Worm (Caenorhabditis elegans): Measurements from ENCODE around the gene clh-2.

DNA sequence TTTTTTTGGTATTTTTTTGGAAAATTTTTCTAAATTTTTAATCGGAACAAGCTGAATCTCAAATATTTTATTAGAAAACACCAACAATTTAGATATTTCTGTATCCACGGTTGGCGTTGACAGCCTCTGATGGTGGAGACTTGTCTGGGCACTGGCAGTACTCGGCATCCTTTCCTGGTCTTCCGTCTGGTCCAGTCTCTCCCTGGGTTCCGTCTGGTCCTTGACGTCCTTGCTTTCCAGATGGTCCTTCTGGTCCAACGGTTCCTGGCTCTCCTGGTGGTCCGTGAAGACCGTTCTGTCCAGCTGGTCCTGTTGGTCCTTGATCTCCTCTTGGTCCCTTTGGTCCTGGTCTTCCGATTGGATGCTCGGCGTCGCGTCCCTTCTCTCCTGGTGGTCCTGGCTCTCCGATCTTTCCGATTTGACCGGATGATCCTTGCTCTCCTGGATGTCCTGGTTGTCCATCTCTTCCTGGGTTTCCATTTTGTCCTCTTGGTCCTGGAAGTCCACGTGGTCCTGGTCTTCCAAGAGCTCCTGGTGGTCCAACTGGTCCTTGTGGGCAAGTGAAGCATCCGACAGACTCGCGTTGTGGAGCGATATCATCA lies 15.0 kb upstream of the clh-2 start:
- TF ChIP-seq flt-1 (GFP tag; IDR thresholded peaks at IDR 0.05), result no peak
- no peak for TF ChIP-seq ama-1 (optimal IDR thresholded peaks at IDR 0.05)
- no peak for TF ChIP-seq F13C5.2 (tag; optimal IDR thresholded peaks at IDR 0.05)
- TF ChIP-seq hmbx-1 (tag; optimal IDR thresholded peaks at IDR 0.05), result no peak
- no peak for TF ChIP-seq ceh-36 (tag; optimal IDR thresholded peaks at IDR 0.05)
- no peak for TF ChIP-seq B0310.2 (tag; optimal IDR thresholded peaks at IDR 0.05)
- TF ChIP-seq ets-7 (tag; optimal IDR thresholded peaks at IDR 0.05), result no peak
- no peak for TF ChIP-seq tbx-37 (GFP tag; conservative IDR thresholded peaks at IDR 0.05)
